Fruit fly (Drosophila melanogaster) whole organism, embryonic: ENCODE measurements around the gene CG2681.

Source experiments
- BEAF-32 ChIP-seq: fragments of 200-800 bp; sonication (Bioruptor generic); optimal IDR thresholded peaks from 3 replicates; lab custom pipeline; 2017; ENCODE audit warnings: missing biosample characterization, missing genetic modification characterization, mild to moderate bottlenecking, moderate library complexity, missing genetic modification reagents
- CG10267 ChIP-seq: fragments of 200-800 bp; sonication (Bioruptor generic); optimal IDR thresholded peaks from 2 replicates; lab custom pipeline; 2018; ENCODE audit warnings: missing biosample characterization, mild to moderate bottlenecking, missing genetic modification characterization, moderate library complexity
- CG10274 ChIP-seq: fragments of 200-800 bp; sonication (Bioruptor generic); optimal IDR thresholded peaks from 3 replicates; lab custom pipeline; 2017; ENCODE audit warnings: missing biosample characterization, mild to moderate bottlenecking, missing genetic modification characterization
- CG10366 ChIP-seq: fragments of 200-800 bp; sonication (Bioruptor generic); IDR thresholded peaks from 2 replicates; pipeline ENCODE4 v1.3.6; 2022; ENCODE audit warnings: missing biosample characterization, missing genetic modification characterization
- CG15514 ChIP-seq: fragments of 200-800 bp; sonication (Bioruptor generic); optimal IDR thresholded peaks from 3 replicates; lab custom pipeline; 2017; ENCODE audit warnings: missing biosample characterization, missing genetic modification characterization, mild to moderate bottlenecking, moderate library complexity, missing genetic modification reagents
- CG15601 ChIP-seq: fragments of 200-800 bp; sonication (Bioruptor generic); optimal IDR thresholded peaks from 3 replicates; lab custom pipeline; 2019; ENCODE audit warnings: missing biosample characterization, mild to moderate bottlenecking, missing genetic modification characterization, moderate library complexity
- CG16813 ChIP-seq: fragments of 200-800 bp; sonication (Bioruptor generic); IDR thresholded peaks from 3 replicates; pipeline ENCODE4 v1.3.6; 2022; ENCODE audit warnings: missing biosample characterization, missing genetic modification characterization; ENCODE audit not compliant: partially characterized antibody
- CG18476 ChIP-seq: fragments of 200-800 bp; sonication (Bioruptor generic); optimal IDR thresholded peaks from 2 replicates; lab custom pipeline; 2016; ENCODE audit warnings: missing biosample characterization, mild to moderate bottlenecking, missing genetic modification characterization
- CG31441 ChIP-seq: fragments of 200-800 bp; sonication (Bioruptor generic); IDR thresholded peaks from 2 replicates; pipeline ENCODE4 v1.3.6; 2022; ENCODE audit warnings: missing biosample characterization, missing genetic modification characterization
- CG6854 ChIP-seq: fragments of 200-800 bp; sonication (Bioruptor generic); optimal IDR thresholded peaks from 3 replicates; lab custom pipeline; 2017; ENCODE audit warnings: missing biosample characterization, mild to moderate bottlenecking, missing genetic modification characterization
- CG7556 ChIP-seq: fragments of 200-800 bp; sonication (Bioruptor generic); optimal IDR thresholded peaks from 2 replicates; lab custom pipeline; 2017; ENCODE audit warnings: missing biosample characterization, mild to moderate bottlenecking, missing genetic modification characterization
- CG8290 ChIP-seq, 3 experiments: fragments of 200-800 bp; sonication (Bioruptor generic); optimal IDR thresholded peaks; 2 replicates each; lab custom pipeline; 2016 to 2019; ENCODE audit warnings: missing biosample characterization in 3 of 3, missing genetic modification characterization in 3 of 3, mild to moderate bottlenecking in 2 of 3, moderate library complexity in 1 of 3
- Deaf1 ChIP-seq: fragments of 200-800 bp; optimal IDR thresholded peaks from 3 replicates; lab custom pipeline; 2019; ENCODE audit warnings: missing biosample characterization, mild to moderate bottlenecking, missing genetic modification characterization, moderate library complexity
- Dll ChIP-seq: fragments of 200-800 bp; sonication (Bioruptor generic); IDR thresholded peaks from 4 replicates; pipeline ENCODE4 v1.3.6; 2022; ENCODE audit warnings: missing biosample characterization, missing genetic modification characterization; ENCODE audit not compliant: partially characterized antibody
- Doc2 ChIP-seq: fragments of 200-800 bp; sonication (Bioruptor generic); IDR thresholded peaks from 2 replicates; pipeline ENCODE4 v1.3.6; 2022; ENCODE audit warnings: missing biosample characterization, missing genetic modification characterization
- ERR ChIP-seq: fragments of 200-800 bp; sonication (Bioruptor generic); optimal IDR thresholded peaks from 2 replicates; lab custom pipeline; 2016; ENCODE audit warnings: missing biosample characterization, missing genetic modification characterization
- Ets97D ChIP-seq: fragments of 200-800 bp; sonication (Bioruptor generic); optimal IDR thresholded peaks from 3 replicates; lab custom pipeline; 2016; ENCODE audit warnings: missing biosample characterization, missing genetic modification characterization
- MESR4 ChIP-seq: fragments of 200-800 bp; sonication (Bioruptor generic); optimal IDR thresholded peaks from 2 replicates; lab custom pipeline; 2018; ENCODE audit warnings: missing biosample characterization, mild to moderate bottlenecking, missing genetic modification characterization, moderate library complexity
- Med ChIP-seq: fragments of 200-800 bp; sonication (Bioruptor generic); peaks from one replicate; lab custom pipeline; 2016; ENCODE audit warnings: missing biosample characterization, missing genetic modification characterization, mild to moderate bottlenecking, inconsistent platforms, moderate library complexity
- NK7.1 ChIP-seq: fragments of 200-800 bp; sonication (Bioruptor generic); optimal IDR thresholded peaks from 3 replicates; lab custom pipeline; 2016; ENCODE audit warnings: missing biosample characterization, missing genetic modification characterization
- Opbp ChIP-seq: fragments of 200-800 bp; sonication (Bioruptor generic); IDR thresholded peaks from 3 replicates; pipeline ENCODE4 v1.3.6; 2022; ENCODE audit warnings: missing biosample characterization, missing genetic modification characterization; ENCODE audit not compliant: partially characterized antibody
- Scr ChIP-seq: fragments of 200-800 bp; sonication (Bioruptor generic); IDR thresholded peaks from 2 replicates; pipeline ENCODE4 v1.3.6; 2022; ENCODE audit warnings: missing biosample characterization, missing genetic modification characterization; ENCODE audit not compliant: partially characterized antibody
- Sry-β ChIP-seq: fragments of 200-800 bp; sonication (Bioruptor generic); optimal IDR thresholded peaks from 2 replicates; lab custom pipeline; 2018; ENCODE audit warnings: missing biosample characterization, mild to moderate bottlenecking, missing genetic modification characterization, moderate library complexity
- ac ChIP-seq: fragments of 200-800 bp; sonication (Bioruptor generic); optimal IDR thresholded peaks from 3 replicates; lab custom pipeline; 2017; ENCODE audit warnings: missing biosample characterization, mild to moderate bottlenecking, missing genetic modification characterization
- amos ChIP-seq: fragments of 200-800 bp; sonication (Bioruptor generic); IDR thresholded peaks from 2 replicates; pipeline ENCODE4 v1.3.6; 2022; ENCODE audit warnings: missing biosample characterization, missing genetic modification characterization; ENCODE audit not compliant: partially characterized antibody
- bcd ChIP-seq: fragments of 200-800 bp; sonication (Bioruptor generic); optimal IDR thresholded peaks from 2 replicates; lab custom pipeline; 2017; ENCODE audit warnings: missing biosample characterization, mild to moderate bottlenecking, missing genetic modification characterization
- bigmax ChIP-seq: fragments of 200-800 bp; sonication (Bioruptor generic); optimal IDR thresholded peaks from 2 replicates; lab custom pipeline; 2018; ENCODE audit warnings: missing biosample characterization, mild to moderate bottlenecking, missing genetic modification characterization
- caup ChIP-seq: fragments of 200-800 bp; sonication (Bioruptor generic); optimal IDR thresholded peaks from 3 replicates; lab custom pipeline; 2017; ENCODE audit warnings: missing biosample characterization, mild to moderate bottlenecking, missing genetic modification characterization, moderate library complexity; ENCODE audit not compliant: severe bottlenecking
- crol ChIP-seq: fragments of 200-800 bp; sonication (Bioruptor generic); IDR thresholded peaks from 2 replicates; pipeline ENCODE4 v1.3.6; 2022; ENCODE audit warnings: missing biosample characterization, missing genetic modification characterization
- exex ChIP-seq: fragments of 200-800 bp; sonication (Bioruptor generic); optimal IDR thresholded peaks from 4 replicates; lab custom pipeline; 2018; ENCODE audit warnings: missing biosample characterization, mild to moderate bottlenecking, missing genetic modification characterization, moderate library complexity
- gfzf ChIP-seq: fragments of 200-800 bp; sonication (Bioruptor generic); optimal IDR thresholded peaks from 2 replicates; lab custom pipeline; 2016; ENCODE audit warnings: missing biosample characterization, mild to moderate bottlenecking, missing genetic modification characterization, moderate library complexity
- mld ChIP-seq: fragments of 200-800 bp; sonication (Bioruptor generic); IDR thresholded peaks from 3 replicates; pipeline ENCODE4 v1.3.6; 2022; ENCODE audit warnings: missing biosample characterization, missing genetic modification characterization; ENCODE audit not compliant: partially characterized antibody
- nerfin-2 ChIP-seq: fragments of 200-800 bp; sonication (Bioruptor generic); IDR thresholded peaks from 2 replicates; pipeline ENCODE4 v1.3.6; 2022; ENCODE audit warnings: missing biosample characterization, missing genetic modification characterization; ENCODE audit not compliant: partially characterized antibody
- nom ChIP-seq: fragments of 200-800 bp; sonication (Bioruptor generic); optimal IDR thresholded peaks from 2 replicates; lab custom pipeline; 2017; ENCODE audit warnings: missing biosample characterization, missing genetic modification characterization, mild to moderate bottlenecking, moderate library complexity, missing genetic modification reagents
- org-1 ChIP-seq: fragments of 200-800 bp; sonication (Bioruptor generic); optimal IDR thresholded peaks from 2 replicates; lab custom pipeline; 2017; ENCODE audit warnings: missing biosample characterization, missing genetic modification characterization
- pan ChIP-seq, 4 experiments: fragments of >200 bp in 3 of 4; fragments of 200-800 bp in 1 of 4; sonication (Bioruptor generic) in 1 of 4; optimal IDR thresholded peaks in 3 of 4; IDR thresholded peaks in 1 of 4; 2 replicates each; pipeline versions ENCODE4 v1.3.6 to Lab custom; 2017 to 2022; ENCODE audit warnings: missing biosample characterization in 2 of 4, missing genetic modification characterization in 2 of 4, mixed read lengths in 1 of 4
- pzg ChIP-seq: fragments of 200-800 bp; sonication (Bioruptor generic); optimal IDR thresholded peaks from 3 replicates; lab custom pipeline; 2018; ENCODE audit warnings: missing biosample characterization, mild to moderate bottlenecking, missing genetic modification characterization, moderate library complexity
- salm ChIP-seq: fragments of 200-800 bp; sonication (Bioruptor generic); optimal IDR thresholded peaks from 2 replicates; lab custom pipeline; 2018; ENCODE audit warnings: missing biosample characterization, mild to moderate bottlenecking, missing genetic modification characterization
- slbo ChIP-seq: fragments of 200-800 bp; sonication (Bioruptor generic); IDR thresholded peaks from 2 replicates; pipeline ENCODE4 v1.3.6; 2022; ENCODE audit warnings: missing biosample characterization, missing genetic modification characterization
- sqz ChIP-seq: fragments of 200-800 bp; sonication (Bioruptor generic); optimal IDR thresholded peaks from 3 replicates; lab custom pipeline; 2018; ENCODE audit warnings: missing biosample characterization, mild to moderate bottlenecking, missing genetic modification characterization
- stwl ChIP-seq: fragments of 200-800 bp; sonication (Bioruptor generic); optimal IDR thresholded peaks from 3 replicates; lab custom pipeline; 2018; ENCODE audit warnings: missing biosample characterization, mild to moderate bottlenecking, missing genetic modification characterization, moderate library complexity
- z ChIP-seq: fragments of 200-800 bp; sonication (Bioruptor generic); IDR thresholded peaks from 3 replicates; pipeline ENCODE4 v1.3.6; 2022; ENCODE audit warnings: missing biosample characterization, missing genetic modification characterization

CG2681 gene

DNA sequence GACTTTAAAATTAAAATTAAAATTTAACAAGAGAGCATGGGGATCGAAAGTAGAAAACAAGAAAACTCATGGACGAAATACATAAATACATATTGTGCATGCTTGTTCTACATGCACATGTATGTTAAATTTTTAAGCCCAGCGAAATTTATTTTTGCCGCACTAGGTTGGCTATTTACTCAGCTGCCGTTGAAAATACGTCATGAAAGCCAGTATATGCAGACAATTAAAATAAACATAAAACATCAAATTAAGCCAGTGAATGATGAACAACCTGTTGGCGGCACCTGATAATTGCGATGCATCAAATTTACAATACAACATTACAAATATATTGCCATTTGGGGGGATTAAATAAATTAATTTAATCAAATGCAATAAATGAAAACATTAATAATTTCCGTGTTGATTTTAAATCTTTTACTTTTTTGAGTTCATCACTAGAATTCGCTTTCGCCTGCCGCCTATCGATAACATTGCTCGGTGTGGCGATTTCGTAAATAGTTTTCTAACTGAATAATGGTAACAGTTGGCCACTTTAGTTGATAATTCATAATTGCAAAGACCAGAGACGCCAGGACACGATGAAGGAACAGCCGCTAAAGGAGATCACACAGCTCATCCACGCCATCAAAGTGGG, 4.2 kb upstream of the CG2681 start, which contains the start of gene eIF2Bbeta (continued):
- TF ChIP-seq CG10366 (GFP tag; lab: Robert Waterston, UW) (no peak), exex (tag; lab: Kevin White, UChicago) (no peak), gfzf (GFP tag; lab: Kevin White, UChicago) (peak; percentile 31), bigmax (GFP tag; lab: Kevin White, UChicago) (no peak), Sry-β (GFP tag; lab: Kevin White, UChicago) (peak; percentile 87), pan (optimal IDR thresholded peaks at IDR 0.05; lab: Kevin White, UChicago) (no peak), pan (GFP tag; optimal IDR thresholded peaks at IDR 0.05 in 1 of 2, IDR thresholded peaks at IDR 0.05 in 1 of 2) (peak in 1 of 2 experiments; percentile 9), CG18476 (GFP tag; lab: Kevin White, UChicago) (no peak), MESR4 (GFP tag; lab: Kevin White, UChicago) (peak; percentile 56), bcd (no peak), amos (GFP tag; lab: Robert Waterston, UW) (peak; percentile 45), CG8290 (GFP tag; optimal IDR thresholded peaks at IDR 0.05; lab: Kevin White, UChicago) (no peak), CG8290 (tag; optimal IDR thresholded peaks at IDR 0.05; lab: Kevin White, UChicago) (peak in 1 of 2 experiments; percentile 15), nom (GFP tag; lab: Kevin White, UChicago) (no peak), pzg (GFP tag; lab: Kevin White, UChicago) (peak; percentile 4), Scr (0 out of 2 replicates have a peak, but pooled peaks have one; percentile 21)

dm6 chrX:2707377-2708090, 950 bp upstream of the CG2681 start, which contains the start of gene CG2680:
Gene CG2680 (minus strand): TSS chrX:2707427.
- TF ChIP-seq CG31441: 0 out of 2 replicates have a peak, but pooled peaks have one; percentile 4
- TF ChIP-seq stwl (tag; lab: Kevin White, UChicago): peak; percentile 3
- peak; percentile 33 for TF ChIP-seq Deaf1
- no peak for TF ChIP-seq CG6854 (GFP tag; lab: Kevin White, UChicago)
- peak; percentile 39 for TF ChIP-seq ERR (GFP tag; lab: Kevin White, UChicago)
- TF ChIP-seq Med (GFP tag; lab: Kevin White, UChicago): peak; percentile 64
- no peak for TF ChIP-seq ac (GFP tag; lab: Kevin White, UChicago)
- TF ChIP-seq crol (GFP tag; lab: Robert Waterston, UW): 0 out of 2 replicates have a peak, but pooled peaks have one; percentile 34
- TF ChIP-seq NK7.1 (GFP tag; lab: Kevin White, UChicago): no peak
- peak; percentile 98 for TF ChIP-seq CG15514 (GFP tag; lab: Kevin White, UChicago)
- TF ChIP-seq z (GFP tag; lab: Robert Waterston, UW): no peak
- TF ChIP-seq Ets97D (GFP tag; lab: Kevin White, UChicago): peak; percentile 41
- TF ChIP-seq BEAF-32 (GFP tag; lab: Kevin White, UChicago): no peak
- peak; percentile 55 for TF ChIP-seq CG15601 (tag; lab: Kevin White, UChicago)

DNA sequence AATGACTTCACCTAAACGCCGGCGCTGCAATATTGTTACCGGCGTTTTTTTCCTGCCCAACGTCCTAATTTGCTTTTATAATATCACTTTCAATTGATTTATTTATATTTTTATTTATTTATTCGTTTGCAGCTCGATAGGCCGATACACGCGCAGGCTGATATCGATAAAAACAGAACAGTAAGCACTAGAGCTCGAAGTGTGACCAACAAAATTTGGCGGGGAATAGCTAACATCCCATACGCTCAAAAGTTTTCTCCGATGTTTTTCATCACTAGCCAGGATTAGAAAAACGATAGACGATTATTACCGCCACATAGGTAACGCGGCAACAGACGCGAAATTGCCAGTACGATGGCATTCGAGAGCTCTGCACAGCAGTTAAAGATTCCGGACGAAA, 5.3 kb downstream of the CG2681 start, which contains the start of the genes CG2685 and CG2694:
Gene CG2685, minus strand, starts transcription at position 185 of the 400 bp plus-strand sequence.
Gene CG2694, plus strand, starts transcription at position 304 of the 400 bp plus-strand sequence.
- TF ChIP-seq caup: no peak
- TF ChIP-seq org-1 (GFP tag; lab: Kevin White, UChicago): no peak
- TF ChIP-seq CG10274 (GFP tag; lab: Kevin White, UChicago): no peak
- TF ChIP-seq sqz (GFP tag; lab: Kevin White, UChicago): no peak
- TF ChIP-seq CG7556 (GFP tag; lab: Kevin White, UChicago): no peak
- no peak for TF ChIP-seq salm
- TF ChIP-seq Sry-β (GFP tag; lab: Kevin White, UChicago): peak; percentile 87
- peak; percentile 57; the same call in 2 of the 3 replicates for TF ChIP-seq mld
- peak; percentile 80 for TF ChIP-seq amos (GFP tag; lab: Robert Waterston, UW)
- TF ChIP-seq Doc2 (GFP tag; lab: Robert Waterston, UW): no peak
- peak; percentile 81 for TF ChIP-seq Opbp (GFP tag; lab: Robert Waterston, UW)
- peak; percentile 21; the same call in 1 of the 2 replicates for TF ChIP-seq slbo (GFP tag; lab: Robert Waterston, UW)
- TF ChIP-seq CG16813 (GFP tag; lab: Robert Waterston, UW): peak; percentile 78
- TF ChIP-seq CG10267 (tag; lab: Kevin White, UChicago): peak; percentile 74
- peak; percentile 58; the same call in 1 of the 2 replicates for TF ChIP-seq nerfin-2 (GFP tag; lab: Robert Waterston, UW)
- peak; percentile 67; the same call in 3 of the 4 replicates for TF ChIP-seq Dll
